Worm (Caenorhabditis elegans) whole organism, L1 larva: Measurements from ENCODE around the gene lact-3.
A peak's percentile ranks its signal among the peaks of the same experiment; 100 is the strongest.

ENCODE experiments used
- C34B4.2 ChIP-seq: sonication (generic microtip); optimal IDR thresholded peaks from 2 replicates; lab custom pipeline; 2017; ENCODE audit warnings: mild to moderate bottlenecking, missing genetic modification characterization, missing compliant biosample characterization
- F16B12.6 ChIP-seq: fragments of 150-350 bp; optimal IDR thresholded peaks from 2 replicates; lab custom pipeline; 2014; ENCODE audit warnings: missing biosample characterization, missing genetic modification characterization
- alr-1 ChIP-seq: fragments of 200-800 bp; sonication (Bioruptor generic); optimal IDR thresholded peaks from 2 replicates; lab custom pipeline; 2018; ENCODE audit warnings: borderline replicate concordance, mild to moderate bottlenecking, missing genetic modification characterization, missing compliant biosample characterization
- aly-2 ChIP-seq: fragments of 150-350 bp; optimal IDR thresholded peaks from 2 replicates; lab custom pipeline; 2014; ENCODE audit warnings: missing biosample characterization, missing genetic modification characterization
- ama-1 ChIP-seq: fragments of 150-350 bp; optimal IDR thresholded peaks from 2 replicates; lab custom pipeline; 2014
- ceh-63 ChIP-seq: fragments of 200-800 bp; sonication (Bioruptor generic); optimal IDR thresholded peaks from 2 replicates; lab custom pipeline; 2018; ENCODE audit warnings: mild to moderate bottlenecking, missing genetic modification characterization, missing compliant biosample characterization
- ceh-8 ChIP-seq: fragments of 200-800 bp; sonication (Bioruptor generic); optimal IDR thresholded peaks from 2 replicates; lab custom pipeline; 2018; ENCODE audit warnings: mild to moderate bottlenecking, missing genetic modification characterization, moderate library complexity, missing compliant biosample characterization
- ceh-82 ChIP-seq, 3 experiments: fragments of 150-350 bp in 1 of 3; sonication (generic microtip) in 2 of 3; optimal IDR thresholded peaks; 2 replicates each; lab custom pipeline; 2014 to 2017; ENCODE audit warnings: missing biosample characterization in 3 of 3, missing genetic modification characterization in 3 of 3
- dpl-1 ChIP-seq, 3 experiments: fragments of 150-350 bp in 2 of 3; sonication (generic microtip) in 1 of 3; optimal IDR thresholded peaks; 2 replicates each; lab custom pipeline; 2014 to 2017; ENCODE audit warnings: missing biosample characterization in 3 of 3, missing genetic modification characterization in 3 of 3, missing genetic modification reagents in 3 of 3
- dsc-1 ChIP-seq: sonication (generic microtip); optimal IDR thresholded peaks from 2 replicates; lab custom pipeline; 2016; ENCODE audit warnings: mild to moderate bottlenecking, missing genetic modification characterization, missing compliant biosample characterization
- efl-1 ChIP-seq, 4 experiments: fragments of 150-350 bp; optimal IDR thresholded peaks in 3 of 4; peaks in 1 of 4; 1 replicate in 1 of 4; 2 replicates in 3 of 4; lab custom pipeline; 2014; ENCODE audit warnings: missing biosample characterization in 2 of 4, missing genetic modification characterization in 2 of 4, missing genetic modification reagents in 2 of 4
- efl-3 ChIP-seq: fragments of 200-800 bp; sonication (Bioruptor generic); optimal IDR thresholded peaks from 2 replicates; lab custom pipeline; 2018; ENCODE audit warnings: mild to moderate bottlenecking, missing genetic modification characterization, missing compliant biosample characterization
- elt-3 ChIP-seq, 6 experiments: fragments of 150-350 bp in 1 of 6; sonication (generic microtip); optimal IDR thresholded peaks; 2 replicates each; lab custom pipeline; 2017 to 2018; ENCODE audit warnings: missing biosample characterization in 6 of 6, missing genetic modification characterization in 6 of 6, inconsistent platforms in 1 of 6
- ets-5 ChIP-seq: fragments of 200-800 bp; sonication (Bioruptor generic); IDR thresholded peaks from 2 replicates; pipeline ENCODE4 v1.3.6; 2022; ENCODE audit warnings: missing genetic modification characterization, missing compliant biosample characterization
- fkh-4 ChIP-seq: sonication (generic microtip); optimal IDR thresholded peaks from 2 replicates; lab custom pipeline; 2016; ENCODE audit warnings: missing compliant biosample characterization, missing genetic modification characterization, borderline replicate concordance
- fkh-8 ChIP-seq: sonication (generic microtip); optimal IDR thresholded peaks from 2 replicates; lab custom pipeline; 2016; ENCODE audit warnings: mild to moderate bottlenecking, missing genetic modification characterization, missing compliant biosample characterization
- hlh-4 ChIP-seq: sonication (generic microtip); optimal IDR thresholded peaks from 2 replicates; lab custom pipeline; 2016; ENCODE audit warnings: mild to moderate bottlenecking, missing genetic modification characterization, missing compliant biosample characterization
- lin-14 ChIP-seq: fragments of 200-800 bp; sonication (Bioruptor generic); optimal IDR thresholded peaks from 2 replicates; lab custom pipeline; 2018; ENCODE audit warnings: mild to moderate bottlenecking, missing genetic modification characterization, moderate library complexity, missing compliant biosample characterization
- lin-35 ChIP-seq, 2 experiments: fragments of 150-350 bp; optimal IDR thresholded peaks; 2 replicates each; lab custom pipeline; 2014; ENCODE audit warnings: missing biosample characterization in 2 of 2, missing genetic modification characterization in 2 of 2, missing genetic modification reagents in 2 of 2
- lin-39 ChIP-seq: fragments of 150-350 bp; optimal IDR thresholded peaks from 2 replicates; lab custom pipeline; 2014; ENCODE audit warnings: missing biosample characterization, missing genetic modification reagents, missing genetic modification characterization
- mab-9 ChIP-seq: fragments of 200-800 bp; sonication (Bioruptor generic); IDR thresholded peaks from 2 replicates; pipeline ENCODE4 v1.3.6; 2022; ENCODE audit warnings: missing genetic modification reagents, missing genetic modification characterization, missing compliant biosample characterization
- mdl-1 ChIP-seq, 2 experiments: fragments of 150-350 bp; optimal IDR thresholded peaks; 2 replicates each; lab custom pipeline; 2014 to 2017; ENCODE audit warnings: missing biosample characterization in 2 of 2, missing genetic modification characterization in 2 of 2, inconsistent platforms in 1 of 2
- mef-2 ChIP-seq: fragments of 150-350 bp; optimal IDR thresholded peaks from 2 replicates; lab custom pipeline; 2014; ENCODE audit warnings: missing biosample characterization, missing genetic modification characterization
- mep-1 ChIP-seq: fragments of 150-350 bp; optimal IDR thresholded peaks from 2 replicates; lab custom pipeline; 2014; ENCODE audit warnings: missing biosample characterization, missing genetic modification characterization
- nhr-19 ChIP-seq: fragments of 200-800 bp; sonication (Bioruptor generic); conservative IDR thresholded peaks from 2 replicates; pipeline ENCODE4 v1.3.6; 2022; ENCODE audit warnings: missing genetic modification characterization, missing compliant biosample characterization
- nhr-28 ChIP-seq: fragments of 150-350 bp; optimal IDR thresholded peaks from 2 replicates; lab custom pipeline; 2014; ENCODE audit warnings: missing biosample characterization, missing genetic modification characterization
- nhr-71 ChIP-seq: sonication (generic microtip); optimal IDR thresholded peaks from 2 replicates; lab custom pipeline; 2016; ENCODE audit warnings: mild to moderate bottlenecking, missing genetic modification characterization, moderate library complexity, missing compliant biosample characterization
- nhr-76 ChIP-seq: sonication (generic microtip); optimal IDR thresholded peaks from 2 replicates; lab custom pipeline; 2017; ENCODE audit warnings: missing biosample characterization, missing genetic modification characterization
- nhr-85 ChIP-seq: sonication (generic microtip); peaks from one replicate; lab custom pipeline; 2016; ENCODE audit warnings: missing genetic modification characterization, inconsistent platforms, missing compliant biosample characterization
- nhr-90 ChIP-seq: sonication (generic microtip); optimal IDR thresholded peaks from 2 replicates; lab custom pipeline; 2016; ENCODE audit warnings: mild to moderate bottlenecking, missing genetic modification characterization, missing compliant biosample characterization; ENCODE audit not compliant: poor library complexity
- rnt-1 ChIP-seq: sonication (generic microtip); optimal IDR thresholded peaks from 2 replicates; lab custom pipeline; 2016; ENCODE audit warnings: mild to moderate bottlenecking, missing genetic modification characterization, moderate library complexity, missing compliant biosample characterization
- skn-1 ChIP-seq: fragments of 150-350 bp; optimal IDR thresholded peaks from 2 replicates; lab custom pipeline; 2014; ENCODE audit warnings: missing biosample characterization, missing genetic modification characterization
- snpc-4 ChIP-seq: fragments of 150-350 bp; optimal IDR thresholded peaks from 2 replicates; lab custom pipeline; 2014; ENCODE audit warnings: missing biosample characterization, missing genetic modification characterization
- sptf-1 ChIP-seq: fragments of 150-350 bp; optimal IDR thresholded peaks from 2 replicates; lab custom pipeline; 2014; ENCODE audit warnings: missing biosample characterization, missing genetic modification characterization
- sup-37 ChIP-seq: fragments of 200-800 bp; sonication (Bioruptor generic); optimal IDR thresholded peaks from 2 replicates; lab custom pipeline; 2018; ENCODE audit warnings: mild to moderate bottlenecking, missing genetic modification characterization, missing compliant biosample characterization
- xbp-1 ChIP-seq: sonication (generic microtip); optimal IDR thresholded peaks from 2 replicates; lab custom pipeline; 2016; ENCODE audit warnings: missing genetic modification characterization, missing compliant biosample characterization
- zip-4 ChIP-seq: fragments of 200-800 bp; sonication (Bioruptor generic); optimal IDR thresholded peaks from 2 replicates; lab custom pipeline; 2018; ENCODE audit warnings: mild to moderate bottlenecking, missing genetic modification characterization, moderate library complexity, missing compliant biosample characterization
- ztf-4 ChIP-seq: fragments of 150-350 bp; optimal IDR thresholded peaks from 2 replicates; lab custom pipeline; 2014; ENCODE audit warnings: missing biosample characterization, missing genetic modification characterization

Gene lact-3

DNA sequence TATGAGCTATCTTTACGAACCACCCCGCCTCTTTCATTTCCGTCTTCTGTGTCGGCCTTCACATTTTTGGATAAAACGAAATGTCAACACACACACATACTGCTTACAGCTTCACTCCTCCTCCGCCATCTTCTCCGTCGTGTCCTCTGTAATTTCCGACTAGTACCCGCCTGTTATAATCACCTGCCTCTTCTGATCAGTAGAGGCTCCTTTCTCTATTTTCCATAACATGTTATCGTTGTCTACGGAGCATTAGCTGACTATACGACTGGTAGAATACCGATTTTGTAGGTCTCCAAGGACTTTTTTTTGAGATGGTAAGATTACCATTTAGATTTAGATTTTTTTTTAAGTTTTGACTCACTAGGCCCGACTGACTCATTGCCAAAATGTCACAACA, 27.5 kb upstream of the lact-3 start:
- TF ChIP-seq nhr-85 (tag; lab: Kevin White, UChicago): no peak
- no peak for TF ChIP-seq nhr-28 (tag; lab: Kevin White, UChicago)
- TF ChIP-seq efl-1 (optimal IDR thresholded peaks at IDR 0.05; lab: Kevin White, UChicago): no peak
- TF ChIP-seq efl-1 (GFP tag; optimal IDR thresholded peaks at IDR 0.05 in 1 of 2; lab: Kevin White, UChicago): peak in 1 of 2 experiments; percentile 9

- TF ChIP-seq ets-5 (GFP tag; lab: Robert Waterston, UW): no peak
- TF ChIP-seq fkh-8 (tag; lab: Kevin White, UChicago): no peak
- TF ChIP-seq F16B12.6: no peak
- TF ChIP-seq C34B4.2 (tag; lab: Kevin White, UChicago): no peak
- TF ChIP-seq aly-2 (tag; lab: Kevin White, UChicago): no peak
- no peak for TF ChIP-seq sup-37 (GFP tag; lab: Kevin White, UChicago)
- TF ChIP-seq mef-2 (tag; lab: Kevin White, UChicago): no peak
- TF ChIP-seq lin-39: no peak
- no peak for TF ChIP-seq xbp-1 (tag; lab: Kevin White, UChicago)
- TF ChIP-seq dpl-1 (GFP tag; optimal IDR thresholded peaks at IDR 0.05; lab: Kevin White, UChicago): no peak
- no peak for TF ChIP-seq efl-3 (GFP tag; lab: Kevin White, UChicago)
- no peak for TF ChIP-seq lin-14 (GFP tag; lab: Kevin White, UChicago)
- TF ChIP-seq ztf-4 (tag; lab: Kevin White, UChicago): no peak
- no peak for TF ChIP-seq alr-1
- TF ChIP-seq elt-3 (tag; optimal IDR thresholded peaks at IDR 0.05; lab: Kevin White, UChicago): no peak
Measured at ce11 chrII:10680614-10681013, 23.1 kb upstream of the lact-3 start.

- TF ChIP-seq fkh-4 (tag; lab: Kevin White, UChicago) (peak; percentile 62), nhr-19 (GFP tag; lab: Robert Waterston, UW) (no peak), dsc-1 (peak; percentile 93), mdl-1 (tag; optimal IDR thresholded peaks at IDR 0.05; lab: Kevin White, UChicago) (no peak)
Measured at ce11 chrII:10680130-10680529, 22.6 kb upstream of the lact-3 start.

- TF ChIP-seq rnt-1 (tag; lab: Kevin White, UChicago) (no peak), ama-1 (lab: Kevin White, UChicago) (no peak), mab-9 (GFP tag; lab: Robert Waterston, UW) (no peak), lin-14 (GFP tag; lab: Kevin White, UChicago) (no peak), skn-1 (tag; lab: Kevin White, UChicago) (no peak), C34B4.2 (tag; lab: Kevin White, UChicago) (no peak), lin-35 (GFP tag; optimal IDR thresholded peaks at IDR 0.05; lab: Kevin White, UChicago) (no peak), mep-1 (no peak), ceh-8 (GFP tag; lab: Kevin White, UChicago) (no peak), snpc-4 (tag; lab: Kevin White, UChicago) (no peak), dpl-1 (GFP tag; optimal IDR thresholded peaks at IDR 0.05; lab: Kevin White, UChicago) (no peak), ceh-82 (tag; optimal IDR thresholded peaks at IDR 0.05; lab: Kevin White, UChicago) (no peak), nhr-71 (tag; lab: Kevin White, UChicago) (no peak), nhr-76 (no peak), sptf-1 (tag; lab: Kevin White, UChicago) (no peak), ceh-63 (GFP tag; lab: Kevin White, UChicago) (no peak), hlh-4 (no peak), nhr-90 (no peak), zip-4 (GFP tag; lab: Kevin White, UChicago) (no peak)
Measured at ce11 chrII:10675302-10675701, 17.8 kb upstream of the lact-3 start, which contains the start of gene ptb-1. Gene ptb-1, plus strand, starts transcription at chrII:10675602.
